Fruit fly (Drosophila melanogaster) whole organism, embryonic: ENCODE results near the gene Dsor1.

Experiments used
- CG10267 ChIP-seq: fragments of 200-800 bp; sonication (Bioruptor generic); optimal IDR thresholded peaks from 2 replicates; lab custom pipeline; 2018; ENCODE audit warnings: missing biosample characterization, mild to moderate bottlenecking, missing genetic modification characterization, moderate library complexity
- CG11456 ChIP-seq: fragments of 200-800 bp; sonication (Bioruptor generic); IDR thresholded peaks from 3 replicates; pipeline ENCODE4 v1.3.6; 2022; ENCODE audit warnings: missing biosample characterization, missing genetic modification characterization
- CG12236 ChIP-seq: fragments of 200-800 bp; sonication (Bioruptor generic); optimal IDR thresholded peaks from 2 replicates; lab custom pipeline; 2016; ENCODE audit warnings: missing biosample characterization, missing genetic modification characterization
- CG12391 ChIP-seq: fragments of 200-800 bp; sonication (Bioruptor generic); optimal IDR thresholded peaks from 3 replicates; lab custom pipeline; 2018; ENCODE audit warnings: missing biosample characterization, mild to moderate bottlenecking, missing genetic modification characterization, moderate library complexity
- CG14710 ChIP-seq: fragments of 200-800 bp; sonication (Bioruptor generic); optimal IDR thresholded peaks from 3 replicates; lab custom pipeline; 2019; ENCODE audit warnings: missing biosample characterization, mild to moderate bottlenecking, missing genetic modification characterization, moderate library complexity
- CG14860 ChIP-seq: fragments of 200-800 bp; sonication (Bioruptor generic); IDR thresholded peaks from 3 replicates; pipeline ENCODE4 v1.3.6; 2022; ENCODE audit warnings: missing biosample characterization, missing genetic modification characterization; ENCODE audit not compliant: partially characterized antibody
- CG17186 ChIP-seq: fragments of 200-800 bp; sonication (Bioruptor generic); optimal IDR thresholded peaks from 3 replicates; lab custom pipeline; 2017; ENCODE audit warnings: missing biosample characterization, missing genetic modification reagents, missing genetic modification characterization
- CG34224 ChIP-seq: fragments of 200-800 bp; sonication (Bioruptor generic); IDR thresholded peaks from 3 replicates; pipeline ENCODE4 v1.3.6; 2022; ENCODE audit warnings: missing biosample characterization, missing genetic modification characterization; ENCODE audit not compliant: partially characterized antibody
- CG3995 ChIP-seq: fragments of 200-800 bp; sonication (Bioruptor generic); optimal IDR thresholded peaks from 3 replicates; lab custom pipeline; 2016; ENCODE audit warnings: missing biosample characterization, missing genetic modification characterization
- CG42726 ChIP-seq: fragments of 200-800 bp; sonication (Bioruptor generic); IDR thresholded peaks from 2 replicates; pipeline ENCODE4 v1.3.6; 2022; ENCODE audit warnings: missing biosample characterization, missing genetic modification characterization; ENCODE audit not compliant: partially characterized antibody
- CG4282 ChIP-seq: fragments of 200-800 bp; sonication (Bioruptor generic); optimal IDR thresholded peaks from 2 replicates; lab custom pipeline; 2016; ENCODE audit warnings: missing biosample characterization, missing genetic modification characterization
- CG4707 ChIP-seq: fragments of 200-800 bp; sonication (Bioruptor generic); optimal IDR thresholded peaks from 2 replicates; lab custom pipeline; 2018; ENCODE audit warnings: missing biosample characterization, mild to moderate bottlenecking, missing genetic modification characterization, moderate library complexity
- CG6175 ChIP-seq: fragments of 200-800 bp; sonication (Bioruptor generic); IDR thresholded peaks from 3 replicates; pipeline ENCODE4 v1.3.6; 2022; ENCODE audit warnings: missing biosample characterization, missing genetic modification characterization
- CG6791 ChIP-seq: fragments of 200-800 bp; sonication (Bioruptor generic); IDR thresholded peaks from 3 replicates; pipeline ENCODE4 v1.3.6; 2022; ENCODE audit warnings: missing biosample characterization, missing genetic modification characterization; ENCODE audit not compliant: partially characterized antibody
- CG7556 ChIP-seq: fragments of 200-800 bp; sonication (Bioruptor generic); optimal IDR thresholded peaks from 2 replicates; lab custom pipeline; 2017; ENCODE audit warnings: missing biosample characterization, mild to moderate bottlenecking, missing genetic modification characterization
- CG9797 ChIP-seq: fragments of 200-800 bp; sonication (Bioruptor generic); optimal IDR thresholded peaks from 3 replicates; lab custom pipeline; 2018; ENCODE audit warnings: missing biosample characterization, mild to moderate bottlenecking, missing genetic modification characterization
- CG9817 ChIP-seq: fragments of 200-800 bp; sonication (Bioruptor generic); optimal IDR thresholded peaks from 2 replicates; lab custom pipeline; 2018; ENCODE audit warnings: missing biosample characterization, mild to moderate bottlenecking, missing genetic modification characterization, moderate library complexity
- CG9876 ChIP-seq: fragments of 200-800 bp; sonication (Bioruptor generic); optimal IDR thresholded peaks from 2 replicates; lab custom pipeline; 2016; ENCODE audit warnings: missing biosample characterization, missing genetic modification characterization
- CoRest ChIP-seq: fragments of 200-800 bp; sonication (Bioruptor generic); optimal IDR thresholded peaks from 3 replicates; lab custom pipeline; 2018; ENCODE audit warnings: missing biosample characterization, mild to moderate bottlenecking, missing genetic modification characterization, moderate library complexity
- Dfd ChIP-seq, 2 experiments: fragments of >200 bp; optimal IDR thresholded peaks; 2 replicates each; lab custom pipeline; 2017; ENCODE audit warnings: missing biosample characterization in 2 of 2, missing genetic modification characterization in 2 of 2
- Dll ChIP-seq: fragments of 200-800 bp; sonication (Bioruptor generic); IDR thresholded peaks from 4 replicates; pipeline ENCODE4 v1.3.6; 2022; ENCODE audit warnings: missing biosample characterization, missing genetic modification characterization; ENCODE audit not compliant: partially characterized antibody
- Doc3 ChIP-seq: fragments of 200-800 bp; sonication (Bioruptor generic); IDR thresholded peaks from 3 replicates; pipeline ENCODE4 v1.3.6; 2022; ENCODE audit warnings: missing biosample characterization, missing genetic modification characterization; ENCODE audit not compliant: partially characterized antibody
- GATAe ChIP-seq: fragments of 200-800 bp; sonication (Bioruptor generic); conservative IDR thresholded peaks from 2 replicates; pipeline ENCODE4 v1.3.6; 2022; ENCODE audit warnings: missing biosample characterization, missing genetic modification characterization
- Hr3 ChIP-seq: fragments of 200-800 bp; sonication (Bioruptor generic); optimal IDR thresholded peaks from 3 replicates; lab custom pipeline; 2016; ENCODE audit warnings: missing biosample characterization, missing genetic modification characterization
- Hr39 ChIP-seq: fragments of >200 bp; optimal IDR thresholded peaks from 2 replicates; lab custom pipeline; 2017
- Jarid2 ChIP-seq: fragments of 200-800 bp; sonication (Bioruptor generic); optimal IDR thresholded peaks from 3 replicates; lab custom pipeline; 2017; ENCODE audit warnings: mild to moderate bottlenecking, missing biosample characterization, missing genetic modification reagents, missing genetic modification characterization
- MBD-R2 ChIP-seq: fragments of 200-800 bp; sonication (Bioruptor generic); IDR thresholded peaks from 2 replicates; pipeline ENCODE4 v1.3.6; 2022; ENCODE audit warnings: missing biosample characterization, missing genetic modification characterization
- Meics ChIP-seq: fragments of 200-800 bp; sonication (Bioruptor generic); optimal IDR thresholded peaks from 2 replicates; lab custom pipeline; 2017; ENCODE audit warnings: missing biosample characterization, mild to moderate bottlenecking, missing genetic modification characterization
- Ravus ChIP-seq: fragments of 200-800 bp; sonication (Bioruptor generic); IDR thresholded peaks from 2 replicates; pipeline ENCODE4 v1.3.6; 2022; ENCODE audit warnings: missing biosample characterization, missing genetic modification characterization
- Rfx ChIP-seq: fragments of 200-800 bp; sonication (Bioruptor generic); IDR thresholded peaks from 2 replicates; pipeline ENCODE4 v1.3.6; 2022; ENCODE audit warnings: missing biosample characterization, missing genetic modification characterization
- Side ChIP-seq: fragments of 200-800 bp; sonication (Bioruptor generic); optimal IDR thresholded peaks from 2 replicates; lab custom pipeline; 2016; ENCODE audit warnings: missing biosample characterization, missing genetic modification characterization
- YL-1 ChIP-seq: fragments of 200-800 bp; sonication (Bioruptor generic); optimal IDR thresholded peaks from 3 replicates; lab custom pipeline; 2017; ENCODE audit warnings: missing biosample characterization, mild to moderate bottlenecking, missing genetic modification characterization
- al ChIP-seq: fragments of 200-800 bp; sonication (Bioruptor generic); IDR thresholded peaks from 2 replicates; pipeline ENCODE4 v1.3.6; 2022; ENCODE audit warnings: missing biosample characterization, missing genetic modification characterization
- ato ChIP-seq: fragments of 200-800 bp; sonication (Bioruptor generic); IDR thresholded peaks from 2 replicates; pipeline ENCODE4 v1.3.6; 2022; ENCODE audit warnings: missing biosample characterization, missing genetic modification characterization; ENCODE audit not compliant: partially characterized antibody
- chm ChIP-seq: fragments of 200-800 bp; sonication (Bioruptor generic); IDR thresholded peaks from 2 replicates; pipeline ENCODE4 v1.3.6; 2022; ENCODE audit warnings: missing biosample characterization, missing genetic modification characterization
- corto ChIP-seq: fragments of 200-800 bp; sonication (Bioruptor generic); optimal IDR thresholded peaks from 2 replicates; lab custom pipeline; 2016; ENCODE audit warnings: missing biosample characterization, mild to moderate bottlenecking, missing genetic modification characterization, moderate library complexity
- eyg ChIP-seq: fragments of 200-800 bp; sonication (Bioruptor generic); optimal IDR thresholded peaks from 3 replicates; lab custom pipeline; 2016; ENCODE audit warnings: missing biosample characterization, missing genetic modification characterization
- gem ChIP-seq: fragments of 200-800 bp; sonication (Bioruptor generic); optimal IDR thresholded peaks from 2 replicates; lab custom pipeline; 2019; ENCODE audit warnings: missing biosample characterization, mild to moderate bottlenecking, missing genetic modification characterization, moderate library complexity
- grau ChIP-seq: fragments of 200-800 bp; optimal IDR thresholded peaks from 3 replicates; lab custom pipeline; 2019; ENCODE audit warnings: missing biosample characterization, mild to moderate bottlenecking, missing genetic modification characterization, moderate library complexity
- jigr1 ChIP-seq: fragments of 200-800 bp; sonication (Bioruptor generic); IDR thresholded peaks from 3 replicates; pipeline ENCODE4 v1.3.6; 2022; ENCODE audit warnings: missing biosample characterization, missing genetic modification characterization
- lola ChIP-seq, 3 experiments: fragments of >200 bp in 2 of 3; fragments of 200-800 bp in 1 of 3; sonication (Bioruptor generic) in 1 of 3; optimal IDR thresholded peaks; 2 replicates each; lab custom pipeline; 2017 to 2019; ENCODE audit warnings: missing biosample characterization in 3 of 3, missing genetic modification characterization in 3 of 3, mild to moderate bottlenecking in 1 of 3, moderate library complexity in 1 of 3
- mld ChIP-seq: fragments of 200-800 bp; sonication (Bioruptor generic); IDR thresholded peaks from 3 replicates; pipeline ENCODE4 v1.3.6; 2022; ENCODE audit warnings: missing biosample characterization, missing genetic modification characterization; ENCODE audit not compliant: partially characterized antibody
- org-1 ChIP-seq: fragments of 200-800 bp; sonication (Bioruptor generic); optimal IDR thresholded peaks from 2 replicates; lab custom pipeline; 2017; ENCODE audit warnings: missing biosample characterization, missing genetic modification characterization
- phol ChIP-seq: fragments of 200-800 bp; sonication (Bioruptor generic); optimal IDR thresholded peaks from 3 replicates; lab custom pipeline; 2018; ENCODE audit warnings: missing biosample characterization, mild to moderate bottlenecking, missing genetic modification characterization, moderate library complexity
- schlank ChIP-seq: fragments of 200-800 bp; sonication (Bioruptor generic); optimal IDR thresholded peaks from 2 replicates; lab custom pipeline; 2018; ENCODE audit warnings: missing biosample characterization, mild to moderate bottlenecking, missing genetic modification characterization
- stwl ChIP-seq: fragments of 200-800 bp; sonication (Bioruptor generic); optimal IDR thresholded peaks from 3 replicates; lab custom pipeline; 2018; ENCODE audit warnings: missing biosample characterization, mild to moderate bottlenecking, missing genetic modification characterization, moderate library complexity
- tgo ChIP-seq: fragments of 200-800 bp; sonication (Bioruptor generic); IDR thresholded peaks from 3 replicates; pipeline ENCODE4 v1.3.6; 2022; ENCODE audit warnings: missing biosample characterization, missing genetic modification characterization
- tin ChIP-seq: fragments of 200-800 bp; sonication (Bioruptor generic); optimal IDR thresholded peaks from 3 replicates; lab custom pipeline; 2016; ENCODE audit warnings: missing biosample characterization, missing genetic modification characterization
- unc-4 ChIP-seq: fragments of 200-800 bp; sonication (Bioruptor generic); IDR thresholded peaks from 2 replicates; pipeline ENCODE4 v1.3.6; 2022; ENCODE audit warnings: missing biosample characterization, missing genetic modification characterization; ENCODE audit not compliant: partially characterized antibody
- zen2 ChIP-seq: fragments of 200-800 bp; sonication (Bioruptor generic); IDR thresholded peaks from 3 replicates; pipeline ENCODE4 v1.3.6; 2022; ENCODE audit warnings: missing biosample characterization, missing genetic modification characterization; ENCODE audit not compliant: partially characterized antibody

Gene Dsor1

dm6 chrX:9232199-9232598 is 14.9 kb upstream of the Dsor1 start, which contains the start of gene CG12121 (continued):
- TF ChIP-seq CoRest (tag; lab: Kevin White, UChicago) (no peak), gem (tag; lab: Kevin White, UChicago) (no peak), CG4282 (GFP tag; lab: Kevin White, UChicago) (no peak), jigr1 (GFP tag; lab: Robert Waterston, UW) (no peak), Ravus (GFP tag; lab: Robert Waterston, UW) (no peak), CG14710 (peak; percentile 53), CG4707 (no peak), Side (GFP tag; lab: Kevin White, UChicago) (no peak), stwl (tag; lab: Kevin White, UChicago) (peak; percentile 53), MBD-R2 (GFP tag; lab: Robert Waterston, UW) (peak; percentile 59), al (GFP tag; lab: Robert Waterston, UW) (no peak), ato (GFP tag; lab: Robert Waterston, UW) (peak; percentile 73), CG14860 (GFP tag; lab: Robert Waterston, UW) (peak; percentile 56; the same call in 2 of the 3 replicates), CG9797 (GFP tag; lab: Kevin White, UChicago) (peak; percentile 42), schlank (tag; lab: Kevin White, UChicago) (no peak), mld (GFP tag; lab: Robert Waterston, UW) (peak; percentile 57; the same call in 1 of the 3 replicates), CG10267 (tag; lab: Kevin White, UChicago) (no peak), CG17186 (GFP tag; lab: Kevin White, UChicago) (no peak), Hr3 (GFP tag; lab: Kevin White, UChicago) (no peak), lola (GFP tag; optimal IDR thresholded peaks at IDR 0.05; lab: Kevin White, UChicago) (no peak), zen2 (peak; percentile 70), phol (no peak), Meics (no peak), CG9876 (GFP tag; lab: Kevin White, UChicago) (no peak), CG7556 (no peak), tin (GFP tag; lab: Kevin White, UChicago) (no peak), CG9817 (tag; lab: Kevin White, UChicago) (no peak), CG3995 (GFP tag; lab: Kevin White, UChicago) (peak; percentile 20), Dfd (GFP tag; optimal IDR thresholded peaks at IDR 0.05; lab: Kevin White, UChicago) (no peak), CG42726 (GFP tag; lab: Robert Waterston, UW) (0 out of 2 replicates have a peak, but pooled peaks have one; percentile 8), CG12391 (tag; lab: Kevin White, UChicago) (no peak), unc-4 (GFP tag; lab: Robert Waterston, UW) (peak; percentile 63), Rfx (GFP tag; lab: Robert Waterston, UW) (no peak), tgo (GFP tag; lab: Robert Waterston, UW) (no peak), chm (GFP tag; lab: Robert Waterston, UW) (no peak), CG11456 (GFP tag; lab: Robert Waterston, UW) (no peak), GATAe (GFP tag; lab: Robert Waterston, UW) (no peak), Doc3 (GFP tag; lab: Robert Waterston, UW) (peak; percentile 58), grau (no peak), CG6175 (no peak), Dll (peak; percentile 71; the same call in 2 of the 4 replicates), Jarid2 (GFP tag; lab: Kevin White, UChicago) (no peak), org-1 (GFP tag; lab: Kevin White, UChicago) (no peak), corto (GFP tag; lab: Kevin White, UChicago) (no peak), YL-1 (peak; percentile 39), CG6791 (GFP tag; lab: Robert Waterston, UW) (peak; percentile 80), CG12236 (GFP tag; lab: Kevin White, UChicago) (no peak), eyg (no peak), Hr39 (no peak), CG34224 (peak; percentile 71; the same call in 2 of the 3 replicates)
